Worm (Caenorhabditis elegans) whole organism, mixed stage, embryonic: ENCODE measurements around the gene ctr-9.
A peak's percentile ranks its signal among the peaks of the same experiment; 100 is the strongest.

Experiments
- M03D4.4 ChIP-seq: sonication (generic microtip); optimal IDR thresholded peaks from 2 replicates; lab custom pipeline; 2017; ENCODE audit warnings: mild to moderate bottlenecking, missing genetic modification characterization, missing compliant biosample characterization
- bed-3 ChIP-seq: fragments of 200-800 bp; sonication (Bioruptor generic); optimal IDR thresholded peaks from 3 replicates; lab custom pipeline; 2018; ENCODE audit warnings: mild to moderate bottlenecking, missing genetic modification characterization, moderate library complexity, missing compliant biosample characterization
- ceh-43 ChIP-seq: fragments of 200-800 bp; sonication (Bioruptor generic); optimal IDR thresholded peaks from 2 replicates; lab custom pipeline; 2018; ENCODE audit warnings: mild to moderate bottlenecking, missing genetic modification characterization, moderate library complexity, missing compliant biosample characterization
- ceh-83 ChIP-seq: fragments of 200-800 bp; sonication (Bioruptor generic); optimal IDR thresholded peaks from 2 replicates; lab custom pipeline; 2018; ENCODE audit warnings: mild to moderate bottlenecking, missing genetic modification characterization, missing compliant biosample characterization
- ces-1 ChIP-seq: fragments of 150-350 bp; optimal IDR thresholded peaks from 2 replicates; lab custom pipeline; 2014; ENCODE audit warnings: missing biosample characterization, missing genetic modification reagents, missing genetic modification characterization
- cnd-1 ChIP-seq: fragments of 200-800 bp; sonication (Bioruptor generic); optimal IDR thresholded peaks from 2 replicates; lab custom pipeline; 2018; ENCODE audit warnings: mild to moderate bottlenecking, missing genetic modification characterization, missing compliant biosample characterization
- drap-1 ChIP-seq: fragments of 200-800 bp; sonication (Bioruptor generic); optimal IDR thresholded peaks from 3 replicates; lab custom pipeline; 2018; ENCODE audit warnings: mild to moderate bottlenecking, missing genetic modification characterization, missing compliant biosample characterization
- elt-1 ChIP-seq: sonication (generic microtip); optimal IDR thresholded peaks from 2 replicates; lab custom pipeline; 2017; ENCODE audit warnings: missing genetic modification characterization, mild to moderate bottlenecking, missing compliant biosample characterization, antibody characterized with exemption, moderate library complexity, borderline replicate concordance; ENCODE audit not compliant: insufficient read depth
- elt-3 ChIP-seq: fragments of 150-350 bp; optimal IDR thresholded peaks from 2 replicates; lab custom pipeline; 2014; ENCODE audit warnings: missing biosample characterization, missing genetic modification characterization
- flh-1 ChIP-seq: fragments of 200-800 bp; sonication (Bioruptor generic); optimal IDR thresholded peaks from 2 replicates; lab custom pipeline; 2018; ENCODE audit warnings: mild to moderate bottlenecking, missing genetic modification characterization, moderate library complexity, missing compliant biosample characterization
- ham-2 ChIP-seq: fragments of 200-800 bp; sonication (Bioruptor generic); optimal IDR thresholded peaks from 2 replicates; lab custom pipeline; 2018; ENCODE audit warnings: mild to moderate bottlenecking, missing genetic modification characterization, missing compliant biosample characterization
- hlh-1 ChIP-seq: fragments of 150-350 bp; optimal IDR thresholded peaks from 2 replicates; lab custom pipeline; 2014; ENCODE audit warnings: missing biosample characterization, missing genetic modification reagents, missing genetic modification characterization
- lin-32 ChIP-seq: fragments of 200-800 bp; sonication (Bioruptor generic); optimal IDR thresholded peaks from 2 replicates; lab custom pipeline; 2018; ENCODE audit warnings: mild to moderate bottlenecking, missing genetic modification characterization, missing compliant biosample characterization
- lsy-2 ChIP-seq: fragments of 150-350 bp; optimal IDR thresholded peaks from 2 replicates; lab custom pipeline; 2014; ENCODE audit warnings: missing biosample characterization, missing genetic modification characterization
- mab-5 ChIP-seq: fragments of 150-350 bp; optimal IDR thresholded peaks from 2 replicates; lab custom pipeline; 2014; ENCODE audit warnings: missing biosample characterization, missing genetic modification characterization
- mep-1 ChIP-seq: fragments of 150-350 bp; optimal IDR thresholded peaks from 2 replicates; lab custom pipeline; 2017; ENCODE audit warnings: missing biosample characterization, missing genetic modification reagents, missing genetic modification characterization, inconsistent platforms
- mls-2 ChIP-seq: sonication (generic microtip); optimal IDR thresholded peaks from 2 replicates; lab custom pipeline; 2016; ENCODE audit warnings: mild to moderate bottlenecking, missing genetic modification characterization, moderate library complexity, missing compliant biosample characterization
- nhr-2 ChIP-seq: fragments of 150-350 bp; optimal IDR thresholded peaks from 2 replicates; lab custom pipeline; 2014; ENCODE audit warnings: missing biosample characterization, missing genetic modification characterization
- nhr-237 ChIP-seq: fragments of 150-350 bp; optimal IDR thresholded peaks from 2 replicates; lab custom pipeline; 2014; ENCODE audit warnings: missing biosample characterization, missing genetic modification characterization
- nhr-28 ChIP-seq: fragments of 150-350 bp; optimal IDR thresholded peaks from 2 replicates; lab custom pipeline; 2014; ENCODE audit warnings: missing biosample characterization, missing genetic modification characterization
- nhr-76 ChIP-seq: sonication (generic microtip); optimal IDR thresholded peaks from 2 replicates; lab custom pipeline; 2017; ENCODE audit warnings: missing biosample characterization, missing genetic modification characterization
- pha-4 ChIP-seq: fragments of 150-350 bp; optimal IDR thresholded peaks from 2 replicates; lab custom pipeline; 2018; ENCODE audit warnings: missing biosample characterization, missing genetic modification reagents, missing genetic modification characterization
- sem-2 ChIP-seq: fragments of 200-800 bp; sonication (Bioruptor generic); optimal IDR thresholded peaks from 2 replicates; lab custom pipeline; 2018; ENCODE audit warnings: mild to moderate bottlenecking, missing genetic modification characterization, missing compliant biosample characterization
- snpc-4 ChIP-seq: fragments of 150-350 bp; optimal IDR thresholded peaks from 2 replicates; lab custom pipeline; 2014; ENCODE audit warnings: missing biosample characterization, missing genetic modification characterization
- sptf-1 ChIP-seq: sonication (generic microtip); optimal IDR thresholded peaks from 2 replicates; lab custom pipeline; 2017; ENCODE audit warnings: mild to moderate bottlenecking, missing genetic modification characterization, moderate library complexity, missing compliant biosample characterization
- tbx-8 ChIP-seq: fragments of 200-800 bp; sonication (Bioruptor generic); optimal IDR thresholded peaks from 2 replicates; lab custom pipeline; 2018; ENCODE audit warnings: mild to moderate bottlenecking, missing genetic modification characterization, moderate library complexity, missing compliant biosample characterization
- unc-120 ChIP-seq: sonication (generic microtip); optimal IDR thresholded peaks from 2 replicates; lab custom pipeline; 2017; ENCODE audit warnings: missing genetic modification characterization, missing compliant biosample characterization; ENCODE audit not compliant: poor library complexity, severe bottlenecking
- unc-39 ChIP-seq: fragments of 150-350 bp; optimal IDR thresholded peaks from 2 replicates; lab custom pipeline; 2014; ENCODE audit warnings: missing biosample characterization, missing genetic modification characterization
- unc-62 ChIP-seq: fragments of 150-350 bp; optimal IDR thresholded peaks from 2 replicates; lab custom pipeline; 2014; ENCODE audit warnings: missing biosample characterization, missing genetic modification reagents, missing genetic modification characterization
- zip-8 ChIP-seq: fragments of 150-350 bp; optimal IDR thresholded peaks from 2 replicates; lab custom pipeline; 2014; ENCODE audit warnings: missing biosample characterization, missing genetic modification characterization
- ztf-11 ChIP-seq: fragments of 150-350 bp; optimal IDR thresholded peaks from 2 replicates; lab custom pipeline; 2014; ENCODE audit warnings: missing biosample characterization, missing genetic modification characterization

The ctr-9 gene

ce11 chrIII:9449831-9450230, 41.4 kb upstream of the ctr-9 start, which contains the start of gene F54C8.6:
TSS of gene F54C8.6 (minus strand) at chrIII:9449931.
- TF ChIP-seq ztf-11 (tag; lab: Kevin White, UChicago) (no peak), elt-1 (tag; lab: Kevin White, UChicago) (no peak), nhr-28 (tag; lab: Kevin White, UChicago) (no peak), pha-4 (tag; lab: Kevin White, UChicago) (no peak), sptf-1 (no peak), drap-1 (GFP tag; lab: Kevin White, UChicago) (no peak), mab-5 (tag; lab: Kevin White, UChicago) (no peak), lin-32 (GFP tag; lab: Kevin White, UChicago) (no peak), cnd-1 (no peak)

- TF ChIP-seq unc-39, result peak; percentile 16
- peak; percentile 72 for TF ChIP-seq ces-1 (GFP tag; lab: Kevin White, UChicago)
- TF ChIP-seq ceh-43 (GFP tag; lab: Kevin White, UChicago), result peak; percentile 67
- peak; percentile 22 for TF ChIP-seq unc-62 (GFP tag; lab: Kevin White, UChicago)
- no peak for TF ChIP-seq elt-3
- TF ChIP-seq lsy-2, result peak; percentile 63
- TF ChIP-seq sem-2 (GFP tag; lab: Kevin White, UChicago), result no peak
- TF ChIP-seq elt-1 (tag; lab: Kevin White, UChicago), result no peak
- TF ChIP-seq cnd-1, result peak; percentile 11
- peak; percentile 83 for TF ChIP-seq mls-2 (tag; lab: Kevin White, UChicago)
- peak; percentile 11 for TF ChIP-seq mep-1 (tag; lab: Kevin White, UChicago)
- TF ChIP-seq ham-2, result peak; percentile 76
- peak; percentile 24 for TF ChIP-seq ztf-11 (tag; lab: Kevin White, UChicago)
- no peak for TF ChIP-seq ceh-83 (GFP tag; lab: Kevin White, UChicago)
- TF ChIP-seq snpc-4 (tag; lab: Kevin White, UChicago), result no peak
- peak; percentile 45 for TF ChIP-seq sptf-1
- TF ChIP-seq lin-32 (GFP tag; lab: Kevin White, UChicago), result peak; percentile 5
- no peak for TF ChIP-seq unc-120 (tag; lab: Kevin White, UChicago)
- TF ChIP-seq nhr-2, result peak; percentile 96
- no peak for TF ChIP-seq nhr-237 (tag; lab: Kevin White, UChicago)
Observed at ce11 chrIII:9450933-9451332, 40.3 kb upstream of the ctr-9 start.

- TF ChIP-seq unc-120 (tag; lab: Kevin White, UChicago), result no peak
- no peak for TF ChIP-seq hlh-1 (tag; lab: Kevin White, UChicago)
- TF ChIP-seq elt-1 (tag; lab: Kevin White, UChicago), result no peak
- TF ChIP-seq nhr-2, result no peak
- TF ChIP-seq sem-2 (GFP tag; lab: Kevin White, UChicago), result no peak
- TF ChIP-seq lsy-2, result no peak
- TF ChIP-seq snpc-4 (tag; lab: Kevin White, UChicago), result no peak
- TF ChIP-seq zip-8, result no peak
- TF ChIP-seq cnd-1, result no peak
- no peak for TF ChIP-seq mab-5 (tag; lab: Kevin White, UChicago)
- no peak for TF ChIP-seq bed-3 (GFP tag; lab: Kevin White, UChicago)
- TF ChIP-seq flh-1 (GFP tag; lab: Kevin White, UChicago), result no peak
- TF ChIP-seq nhr-28 (tag; lab: Kevin White, UChicago), result no peak
- TF ChIP-seq M03D4.4, result no peak
- TF ChIP-seq nhr-76 (tag; lab: Kevin White, UChicago), result no peak
- TF ChIP-seq pha-4 (tag; lab: Kevin White, UChicago), result no peak
Observed at ce11 chrIII:9453962-9454361, 37.2 kb upstream of the ctr-9 start, which contains the start of gene F54C8.7. TSS of gene F54C8.7 (minus strand) at chrIII:9454062.

ce11 chrIII:9454730-9455129, 36.5 kb upstream of the ctr-9 start:
- TF ChIP-seq pha-4 (tag; lab: Kevin White, UChicago), result no peak
- TF ChIP-seq snpc-4 (tag; lab: Kevin White, UChicago), result no peak
- no peak for TF ChIP-seq tbx-8
- no peak for TF ChIP-seq nhr-237 (tag; lab: Kevin White, UChicago)
- TF ChIP-seq mls-2 (tag; lab: Kevin White, UChicago), result no peak
- TF ChIP-seq unc-39, result no peak
- no peak for TF ChIP-seq nhr-28 (tag; lab: Kevin White, UChicago)
- no peak for TF ChIP-seq ham-2
- no peak for TF ChIP-seq sptf-1
- no peak for TF ChIP-seq flh-1 (GFP tag; lab: Kevin White, UChicago)
- no peak for TF ChIP-seq sem-2 (GFP tag; lab: Kevin White, UChicago)
- no peak for TF ChIP-seq elt-3
- no peak for TF ChIP-seq hlh-1 (tag; lab: Kevin White, UChicago)
- TF ChIP-seq lin-32 (GFP tag; lab: Kevin White, UChicago), result no peak
- TF ChIP-seq mab-5 (tag; lab: Kevin White, UChicago), result no peak
- TF ChIP-seq mep-1 (tag; lab: Kevin White, UChicago), result no peak
- TF ChIP-seq ces-1 (GFP tag; lab: Kevin White, UChicago), result no peak
- TF ChIP-seq lsy-2, result no peak
- TF ChIP-seq, all 35 proteins: peak for 0
